Worm (Caenorhabditis elegans): ENCODE results near the gene ttbk-6.

Gene ttbk-6

DNA sequence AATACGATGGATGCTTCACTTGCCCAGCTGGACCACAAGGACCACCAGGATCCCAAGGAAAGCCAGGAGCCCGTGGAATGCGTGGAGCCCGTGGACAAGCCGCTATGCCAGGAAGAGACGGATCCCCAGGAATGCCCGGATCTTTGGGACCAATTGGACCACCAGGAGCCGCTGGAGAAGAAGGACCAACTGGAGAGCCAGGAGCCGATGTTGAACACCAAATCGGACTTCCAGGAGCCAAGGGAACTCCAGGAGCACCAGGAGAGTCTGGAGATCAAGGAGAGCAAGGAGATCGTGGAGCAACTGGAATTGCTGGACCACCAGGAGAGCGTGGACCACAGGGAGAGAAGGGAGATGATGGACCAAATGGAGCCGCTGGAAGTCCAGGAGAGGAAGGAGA, 33.5 kb downstream of the ttbk-6 start:
- TF ChIP-seq set-16 (GFP tag; IDR thresholded peaks at IDR 0.05), result peak; percentile 89
- TF ChIP-seq ceh-28 (tag; optimal IDR thresholded peaks at IDR 0.05), result no peak

DNA sequence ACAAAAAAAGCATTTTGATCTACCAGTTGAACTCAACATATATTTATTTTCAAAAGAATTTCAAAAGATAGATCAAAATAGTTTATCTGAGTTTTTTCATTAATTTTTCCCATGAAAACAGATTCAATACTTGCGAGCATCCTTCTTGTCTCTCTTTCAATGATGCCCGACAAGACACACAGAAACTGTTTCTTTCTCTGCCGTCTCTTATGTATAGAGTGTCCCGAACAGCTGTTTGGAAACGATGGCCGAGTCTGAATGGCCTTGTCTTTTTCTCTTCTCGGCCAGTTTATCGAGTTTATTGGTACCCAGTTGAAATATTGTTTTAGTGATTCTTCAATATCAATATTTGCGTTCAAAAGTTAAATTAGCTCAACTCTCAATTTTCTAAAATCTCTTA, 34.2 kb downstream of the ttbk-6 start:
- TF ChIP-seq mxl-3 (GFP tag; optimal IDR thresholded peaks at IDR 0.05) (peak; percentile 48), lin-39 (tag; optimal IDR thresholded peaks at IDR 0.05) (no peak), vab-7 (GFP tag; IDR thresholded peaks at IDR 0.05) (no peak), unc-62 (GFP tag; optimal IDR thresholded peaks at IDR 0.05 in 1 of 2) (peak in 1 of 2 experiments; percentile 28), unc-62 (tag; optimal IDR thresholded peaks at IDR 0.05) (no peak), Y48G9A.11 (GFP tag; IDR thresholded peaks at IDR 0.05) (no peak), lir-3 (tag; optimal IDR thresholded peaks at IDR 0.05) (no peak), nhr-48 (tag; optimal IDR thresholded peaks at IDR 0.05) (no peak), zag-1 (tag; optimal IDR thresholded peaks at IDR 0.05) (no peak), R02D3.7 (tag; optimal IDR thresholded peaks at IDR 0.05) (no peak), aha-1 (tag) (peak; percentile 71), mdt-29 (GFP tag; IDR thresholded peaks at IDR 0.05) (no peak), Y5F2A.4 (GFP tag; optimal IDR thresholded peaks at IDR 0.05) (no peak), ceh-82 (tag; optimal IDR thresholded peaks at IDR 0.05) (no peak), madf-9 (GFP tag; conservative IDR thresholded peaks at IDR 0.05) (no peak), snpc-1.2 (GFP tag; IDR thresholded peaks at IDR 0.05) (no peak), daf-19 (GFP tag; conservative IDR thresholded peaks at IDR 0.05) (no peak), tra-1 (GFP tag; IDR thresholded peaks at IDR 0.05) (no peak), hlh-30 (tag; optimal IDR thresholded peaks at IDR 0.05; ENCODE audit: insufficient read depth) (peak; percentile 31), zip-11 (GFP tag; IDR thresholded peaks at IDR 0.05) (no peak), egl-27 (tag; optimal IDR thresholded peaks at IDR 0.05) (no peak), dve-1 (tag; optimal IDR thresholded peaks at IDR 0.05; ENCODE audit: insufficient read depth) (peak; percentile 39), zip-2 (tag; optimal IDR thresholded peaks at IDR 0.05) (no peak), ctbp-1 (GFP tag; IDR thresholded peaks at IDR 0.05) (no peak), tag-97 (GFP tag; IDR thresholded peaks at IDR 0.05) (no peak), pqm-1 (tag; optimal IDR thresholded peaks at IDR 0.05) (peak; percentile 13), nhr-42 (GFP tag; IDR thresholded peaks at IDR 0.05) (no peak), T26A8.4 (GFP tag; IDR thresholded peaks at IDR 0.05) (no peak), dmd-9 (GFP tag; IDR thresholded peaks at IDR 0.05) (no peak), nhr-28 (tag; optimal IDR thresholded peaks at IDR 0.05) (peak; percentile 19), D1046.2 (GFP tag; IDR thresholded peaks at IDR 0.05) (no peak), ZK546.5 (tag; optimal IDR thresholded peaks at IDR 0.05) (no peak), dmd-6 (GFP tag; IDR thresholded peaks at IDR 0.05) (peak; percentile 35; the same call in 1 of the 2 replicates), nhr-237 (tag; optimal IDR thresholded peaks at IDR 0.05) (no peak), daf-16 (GFP tag; optimal IDR thresholded peaks at IDR 0.05) (peak in 1 of 2 experiments; percentile 43), daf-16 (tag; optimal IDR thresholded peaks at IDR 0.05) (peak; percentile 24), pha-4 (GFP tag; IDR thresholded peaks at IDR 0.05) (no peak), pha-4 (tag; optimal IDR thresholded peaks at IDR 0.05) (peak; percentile 60), jun-1 (tag; optimal IDR thresholded peaks at IDR 0.05) (no peak), hif-1 (tag; optimal IDR thresholded peaks at IDR 0.05) (peak in 1 of 2 experiments; percentile 69), ces-1 (GFP tag; optimal IDR thresholded peaks at IDR 0.05) (no peak), mxl-2 (GFP tag; conservative IDR thresholded peaks at IDR 0.05) (no peak), arid-1 (GFP tag; conservative IDR thresholded peaks at IDR 0.05) (no peak), ceh-44 (GFP tag; IDR thresholded peaks at IDR 0.05) (no peak), dmd-8 (GFP tag; IDR thresholded peaks at IDR 0.05) (no peak), F26F4.8 (GFP tag; conservative IDR thresholded peaks at IDR 0.05) (no peak), lim-7 (GFP tag; IDR thresholded peaks at IDR 0.05) (no peak), zfp-2 (tag; optimal IDR thresholded peaks at IDR 0.05) (no peak), mes-2 (tag; optimal IDR thresholded peaks at IDR 0.05; ENCODE audit: poor library complexity, severe bottlenecking) (peak; percentile 94)
